Fruit fly (Drosophila melanogaster): ENCODE measurements around the gene Ama.

Gene Ama

DNA sequence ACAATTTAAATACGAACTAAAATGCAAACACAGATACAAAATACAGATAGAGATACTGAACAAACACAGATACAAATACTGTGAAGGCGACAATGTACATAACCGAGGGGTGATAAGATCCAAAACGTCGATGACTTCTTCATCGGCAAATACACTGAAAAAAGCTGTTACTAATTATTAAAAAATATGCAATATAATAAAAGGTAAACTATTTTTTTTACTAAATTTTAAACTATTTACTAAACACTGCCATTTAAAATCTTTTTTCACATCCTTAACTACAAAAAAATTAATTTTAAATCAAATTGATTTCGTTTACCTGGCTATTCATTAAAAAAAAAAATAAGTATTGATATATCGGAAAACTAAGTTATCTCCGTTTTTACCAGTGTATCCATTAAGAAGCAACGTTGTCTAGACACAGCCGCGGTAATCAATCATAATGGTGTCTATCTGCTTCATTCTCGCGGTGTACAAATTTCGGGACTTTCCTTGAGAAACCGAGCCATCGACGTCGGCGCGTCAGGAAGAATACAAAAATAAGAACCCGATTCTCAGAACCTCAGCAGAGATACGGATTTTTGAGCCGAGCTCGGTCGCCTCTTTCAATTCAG is 508 bp downstream of the Ama start (continued):
- TF ChIP-seq GATAe (GFP tag; conservative IDR thresholded peaks at IDR 0.05) (no peak), CG33557 (GFP tag; optimal IDR thresholded peaks at IDR 0.05) (peak; percentile 99), al (GFP tag; IDR thresholded peaks at IDR 0.05) (no peak), E2f2 (GFP tag; IDR thresholded peaks at IDR 0.05) (no peak; the same call in none of the 2 replicates), shn (GFP tag; optimal IDR thresholded peaks at IDR 0.05) (peak; percentile 14), HmgD (GFP tag; optimal IDR thresholded peaks at IDR 0.05) (no peak), Six4 (GFP tag; optimal IDR thresholded peaks at IDR 0.05) (peak; percentile 80), CG17912 (GFP tag; optimal IDR thresholded peaks at IDR 0.05) (peak; percentile 16), CrebB (tag; optimal IDR thresholded peaks at IDR 0.05) (peak; percentile 49), Abd-B (GFP tag; optimal IDR thresholded peaks at IDR 0.05) (peak; percentile 89), CG1529 (GFP tag; optimal IDR thresholded peaks at IDR 0.05) (peak; percentile 82), chinmo (GFP tag; IDR thresholded peaks at IDR 0.05; ENCODE audit: partially characterized antibody) (no peak), CG31388 (GFP tag; optimal IDR thresholded peaks at IDR 0.05) (no peak), CG15601 (tag; optimal IDR thresholded peaks at IDR 0.05) (peak; percentile 92), BtbVII (GFP tag; optimal IDR thresholded peaks at IDR 0.05) (peak; percentile 18), CG8281 (tag; optimal IDR thresholded peaks at IDR 0.05) (peak; percentile 60), ci (GFP tag; IDR thresholded peaks at IDR 0.05) (peak; percentile 45; the same call in 2 of the 3 replicates), CG15696 (tag; optimal IDR thresholded peaks at IDR 0.05) (peak; percentile 99), CG14860 (GFP tag; IDR thresholded peaks at IDR 0.05; ENCODE audit: partially characterized antibody) (no peak), Hr39 (optimal IDR thresholded peaks at IDR 0.05) (no peak), Dek (tag; optimal IDR thresholded peaks at IDR 0.05) (peak; percentile 58), kni (GFP tag; optimal IDR thresholded peaks at IDR 0.05) (peak; percentile 49), trem (tag; optimal IDR thresholded peaks at IDR 0.05) (peak; percentile 95), CG11093 (GFP tag; IDR thresholded peaks at IDR 0.05) (peak; percentile 77), Kr (GFP tag; optimal IDR thresholded peaks at IDR 0.05) (peak; percentile 86), E2f1 (GFP tag; IDR thresholded peaks at IDR 0.05) (peak; percentile 76), Adf1 (GFP tag; IDR thresholded peaks at IDR 0.05) (no peak), ase (GFP tag; IDR thresholded peaks at IDR 0.05) (no peak), ttk (GFP tag; IDR thresholded peaks at IDR 0.05) (peak; percentile 57; the same call in 1 of the 2 replicates), Pdp1 (GFP tag; optimal IDR thresholded peaks at IDR 0.05) (peak; percentile 21 to 58), CHES-1-like (GFP tag; optimal IDR thresholded peaks at IDR 0.05) (peak; percentile 23), Side (GFP tag; optimal IDR thresholded peaks at IDR 0.05) (peak; percentile 17), CG6765 (GFP tag; optimal IDR thresholded peaks at IDR 0.05) (no peak), CG1602 (GFP tag; optimal IDR thresholded peaks at IDR 0.05) (peak; percentile 89), CG2129 (GFP tag; IDR thresholded peaks at IDR 0.05; ENCODE audit: partially characterized antibody) (no peak), CG7963 (GFP tag; IDR thresholded peaks at IDR 0.05; ENCODE audit: partially characterized antibody) (no peak), tup (GFP tag; optimal IDR thresholded peaks at IDR 0.05) (peak; percentile 51), CG13775 (GFP tag; optimal IDR thresholded peaks at IDR 0.05) (peak; percentile 93), knrl (GFP tag; IDR thresholded peaks at IDR 0.05; ENCODE audit: partially characterized antibody) (no peak), CG10979 (tag; optimal IDR thresholded peaks at IDR 0.05) (peak; percentile 98), CG17385 (GFP tag; optimal IDR thresholded peaks at IDR 0.05) (peak; percentile 75), Ptx1 (GFP tag; IDR thresholded peaks at IDR 0.05) (peak; percentile 73), cg (GFP tag; optimal IDR thresholded peaks at IDR 0.05) (peak; percentile 64), ERR (GFP tag; optimal IDR thresholded peaks at IDR 0.05) (no peak), emc (GFP tag; optimal IDR thresholded peaks at IDR 0.05) (no peak), H2.0 (GFP tag; IDR thresholded peaks at IDR 0.05) (peak; percentile 42; the same call in 1 of the 2 replicates), HmgZ (tag; optimal IDR thresholded peaks at IDR 0.05) (peak; percentile 6), CG8359 (GFP tag; optimal IDR thresholded peaks at IDR 0.05; ENCODE audit: borderline replicate concordance) (peak; percentile 79), CG13424 (tag; optimal IDR thresholded peaks at IDR 0.05) (peak; percentile 90)

Data from whole organism, embryonic.